Fruit fly (Drosophila melanogaster) whole organism, wandering third instar larva: ENCODE measurements around the gene Tbh.

ENCODE experiments used
- Abd-B ChIP-seq: fragments of >200 bp; optimal IDR thresholded peaks from 2 replicates; lab custom pipeline; 2017; ENCODE audit warnings: missing biosample characterization, missing genetic modification characterization
- CG9705 ChIP-seq: fragments of 200-800 bp; sonication (Bioruptor generic); optimal IDR thresholded peaks from 2 replicates; lab custom pipeline; 2018; ENCODE audit warnings: missing biosample characterization, mild to moderate bottlenecking, missing genetic modification characterization
- CrebA ChIP-seq: fragments of 200-800 bp; sonication (Bioruptor generic); optimal IDR thresholded peaks from 2 replicates; lab custom pipeline; 2016; ENCODE audit warnings: missing biosample characterization, mild to moderate bottlenecking, missing genetic modification characterization, borderline replicate concordance
- Dfd ChIP-seq: fragments of >200 bp; optimal IDR thresholded peaks from 2 replicates; lab custom pipeline; 2017; ENCODE audit warnings: missing biosample characterization, missing genetic modification characterization
- Dif ChIP-seq: fragments of 200-275, 200-300 bp; sonication (Bioruptor generic); optimal IDR thresholded peaks from 2 replicates; lab custom pipeline; 2018; ENCODE audit warnings: missing biosample characterization, missing genetic modification characterization; ENCODE audit not compliant: partially characterized antibody
- GATAd ChIP-seq: sonication (Bioruptor generic); optimal IDR thresholded peaks from 2 replicates; lab custom pipeline; 2016; ENCODE audit warnings: missing biosample characterization, missing genetic modification characterization
- HLH106 ChIP-seq: fragments of 200-800 bp; optimal IDR thresholded peaks from 3 replicates; lab custom pipeline; 2019; ENCODE audit warnings: missing biosample characterization, mild to moderate bottlenecking, missing genetic modification characterization, moderate library complexity
- Hnf4 ChIP-seq: fragments of 200-800 bp; sonication (Bioruptor generic); optimal IDR thresholded peaks from 2 replicates; lab custom pipeline; 2016; ENCODE audit warnings: missing biosample characterization, mild to moderate bottlenecking, missing genetic modification characterization
- Hr78 ChIP-seq: fragments of >200 bp; optimal IDR thresholded peaks from 2 replicates; lab custom pipeline; 2017; ENCODE audit warnings: missing biosample characterization, missing genetic modification characterization
- Hr83 ChIP-seq: fragments of 200-300 bp; sonication (Bioruptor generic); optimal IDR thresholded peaks from 2 replicates; lab custom pipeline; 2016; ENCODE audit warnings: missing biosample characterization, mild to moderate bottlenecking, missing genetic modification characterization, moderate library complexity; ENCODE audit not compliant: poor library complexity, severe bottlenecking
- Jra ChIP-seq: sonication (Bioruptor generic); optimal IDR thresholded peaks from 2 replicates; lab custom pipeline; 2016; ENCODE audit warnings: missing biosample characterization, missing genetic modification characterization
- Mio ChIP-seq: sonication (Bioruptor generic); optimal IDR thresholded peaks from 2 replicates; lab custom pipeline; 2016; ENCODE audit warnings: missing biosample characterization, missing genetic modification characterization
- N ChIP-seq: fragments of >200 bp; optimal IDR thresholded peaks from 2 replicates; lab custom pipeline; 2018; ENCODE audit warnings: missing biosample characterization, missing external identifiers, missing genetic modification characterization
- OdsH ChIP-seq: fragments of 200-800 bp; sonication (Bioruptor generic); optimal IDR thresholded peaks from 2 replicates; lab custom pipeline; 2016; ENCODE audit warnings: missing biosample characterization, mild to moderate bottlenecking, missing genetic modification characterization
- Rel ChIP-seq, 2 experiments: fragments of 200-800 bp; sonication (Bioruptor generic) in 1 of 2; optimal IDR thresholded peaks; 2 replicates in 1 of 2; 3 replicates in 1 of 2; lab custom pipeline; 2016 to 2019; ENCODE audit warnings: mild to moderate bottlenecking in 2 of 2, missing biosample characterization in 2 of 2, missing genetic modification characterization in 2 of 2, moderate library complexity in 1 of 2
- Sp1 ChIP-seq: fragments of 200-800 bp; sonication (Bioruptor generic); optimal IDR thresholded peaks from 3 replicates; lab custom pipeline; 2019; ENCODE audit warnings: missing biosample characterization, mild to moderate bottlenecking, missing genetic modification characterization, moderate library complexity
- Vsx2 ChIP-seq: fragments of 200-300, 225-300 bp; sonication (Bioruptor generic); optimal IDR thresholded peaks from 2 replicates; lab custom pipeline; 2018; ENCODE audit warnings: missing biosample characterization, missing genetic modification characterization; ENCODE audit not compliant: partially characterized antibody
- br ChIP-seq: fragments of 200-800 bp; sonication (Bioruptor generic); optimal IDR thresholded peaks from 2 replicates; lab custom pipeline; 2016; ENCODE audit warnings: missing biosample characterization, missing genetic modification characterization
- brk ChIP-seq: fragments of 200-800 bp; sonication (Bioruptor generic); optimal IDR thresholded peaks from 2 replicates; lab custom pipeline; 2016; ENCODE audit warnings: missing biosample characterization, mild to moderate bottlenecking, missing genetic modification characterization
- dl ChIP-seq, 2 experiments: fragments of 175-275, 200-275 bp in 1 of 2; fragments of 200-275 bp in 1 of 2; sonication (Bioruptor generic); optimal IDR thresholded peaks; lab custom pipeline; 2018; ENCODE audit warnings: mild to moderate bottlenecking in 2 of 2, missing biosample characterization in 2 of 2, missing genetic modification characterization in 2 of 2, moderate library complexity in 2 of 2; ENCODE audit not compliant: partially characterized antibody in 2 of 2, insufficient read depth in 1 of 2
- dmrt93B ChIP-seq: fragments of 200-800 bp; sonication (Bioruptor generic); optimal IDR thresholded peaks from 2 replicates; lab custom pipeline; 2018; ENCODE audit warnings: missing biosample characterization, mild to moderate bottlenecking, missing genetic modification characterization
- ey ChIP-seq: fragments of 200-800 bp; sonication (Bioruptor generic); optimal IDR thresholded peaks from 2 replicates; lab custom pipeline; 2016; ENCODE audit warnings: missing biosample characterization, missing genetic modification characterization
- foxo ChIP-seq, 2 experiments: fragments of 200-800 bp; sonication (Bioruptor generic); optimal IDR thresholded peaks; 2 replicates in 1 of 2; 3 replicates in 1 of 2; lab custom pipeline; 2016 to 2017; ENCODE audit warnings: missing biosample characterization in 2 of 2, missing genetic modification characterization in 2 of 2
- fru ChIP-seq: fragments of 200-800 bp; sonication (Bioruptor generic); optimal IDR thresholded peaks from 3 replicates; lab custom pipeline; 2016; ENCODE audit warnings: missing biosample characterization, mild to moderate bottlenecking, missing genetic modification characterization
- h ChIP-seq: fragments of 200-800 bp; sonication (Bioruptor generic); optimal IDR thresholded peaks from 3 replicates; lab custom pipeline; 2016; ENCODE audit warnings: missing biosample characterization, mild to moderate bottlenecking, missing genetic modification characterization
- jim ChIP-seq: fragments of 175-275, 200-325 bp; sonication (Bioruptor generic); optimal IDR thresholded peaks from 2 replicates; lab custom pipeline; 2016; ENCODE audit warnings: missing biosample characterization, mild to moderate bottlenecking, missing genetic modification characterization
- pan ChIP-seq: fragments of >200 bp; optimal IDR thresholded peaks from 2 replicates; lab custom pipeline; 2017
- psq ChIP-seq: fragments of 200-800 bp; sonication (Bioruptor generic); optimal IDR thresholded peaks from 3 replicates; lab custom pipeline; 2017; ENCODE audit warnings: missing biosample characterization, mild to moderate bottlenecking, missing genetic modification characterization, moderate library complexity
- rgr ChIP-seq: fragments of 200-800 bp; sonication (Bioruptor generic); optimal IDR thresholded peaks from 3 replicates; lab custom pipeline; 2016; ENCODE audit warnings: missing biosample characterization, mild to moderate bottlenecking, missing genetic modification characterization
- sv ChIP-seq: fragments of 200-800 bp; sonication (Bioruptor generic); optimal IDR thresholded peaks from 3 replicates; lab custom pipeline; 2016; ENCODE audit warnings: missing biosample characterization, missing genetic modification characterization
- tai ChIP-seq: sonication (Bioruptor generic); optimal IDR thresholded peaks from 2 replicates; lab custom pipeline; 2016; ENCODE audit warnings: missing biosample characterization, missing genetic modification characterization
- usp ChIP-seq: fragments of >200 bp; optimal IDR thresholded peaks from 2 replicates; lab custom pipeline; 2017; ENCODE audit warnings: missing biosample characterization, missing genetic modification characterization
- woc ChIP-seq: sonication (Bioruptor generic); optimal IDR thresholded peaks from 2 replicates; lab custom pipeline; 2016; ENCODE audit warnings: missing biosample characterization, mild to moderate bottlenecking, missing genetic modification characterization

The Tbh gene

DNA sequence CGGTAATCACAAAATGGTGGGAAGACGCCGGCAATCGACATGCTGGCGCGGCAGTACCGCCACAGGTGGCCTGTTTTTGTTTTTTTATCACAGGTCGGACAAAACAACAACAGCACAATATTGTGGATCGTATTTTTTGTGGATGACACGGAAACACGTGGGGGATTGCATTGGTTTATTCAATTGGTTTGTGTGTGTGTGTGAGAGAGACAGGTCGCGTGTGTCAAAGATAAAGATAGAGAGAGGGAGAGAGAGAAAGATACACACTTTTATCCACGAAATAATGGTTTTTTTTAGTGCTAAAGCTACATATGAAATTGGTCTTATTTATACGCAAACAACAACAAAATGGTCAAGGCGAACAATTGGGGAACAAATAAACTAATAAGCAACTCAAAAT, 36.5 kb upstream of the Tbh start:
- TF ChIP-seq sv (GFP tag; lab: Kevin White, UChicago), result no peak
- no peak for TF ChIP-seq fru (GFP tag; lab: Kevin White, UChicago)
- no peak for TF ChIP-seq h
- TF ChIP-seq dmrt93B (GFP tag; lab: Kevin White, UChicago), result no peak
- no peak for TF ChIP-seq dl (GFP tag; optimal IDR thresholded peaks at IDR 0.05; lab: Kevin White, UChicago; ENCODE audit: insufficient read depth in 1 of 2, partially characterized antibody in 2 of 2)
- TF ChIP-seq Hr83 (GFP tag; lab: Kevin White, UChicago), result no peak
- no peak for TF ChIP-seq Hr78 (GFP tag; lab: Kevin White, UChicago)
- no peak for TF ChIP-seq usp (GFP tag; lab: Kevin White, UChicago)
- no peak for TF ChIP-seq CrebA
- no peak for TF ChIP-seq HLH106 (tag; lab: Kevin White, UChicago)
- no peak for TF ChIP-seq Hnf4 (GFP tag; lab: Kevin White, UChicago)
- no peak for TF ChIP-seq psq (GFP tag; lab: Kevin White, UChicago)
- TF ChIP-seq OdsH (GFP tag; lab: Kevin White, UChicago), result no peak
- TF ChIP-seq GATAd (GFP tag; lab: Kevin White, UChicago), result no peak
- no peak for TF ChIP-seq Jra (GFP tag; lab: Kevin White, UChicago)
- no peak for TF ChIP-seq CG9705 (GFP tag; lab: Kevin White, UChicago)
- TF ChIP-seq Dif (GFP tag; lab: Kevin White, UChicago), result no peak

- TF ChIP-seq Vsx2 (GFP tag; lab: Kevin White, UChicago) (no peak), CG9705 (GFP tag; lab: Kevin White, UChicago) (no peak), CrebA (no peak), tai (GFP tag; lab: Kevin White, UChicago) (no peak), Dfd (GFP tag; lab: Kevin White, UChicago) (no peak), foxo (GFP tag; optimal IDR thresholded peaks at IDR 0.05; lab: Kevin White, UChicago) (no peak), br (GFP tag; lab: Kevin White, UChicago) (no peak), pan (no peak), Rel (GFP tag; optimal IDR thresholded peaks at IDR 0.05; lab: Kevin White, UChicago) (no peak), Rel (tag; optimal IDR thresholded peaks at IDR 0.05; lab: Kevin White, UChicago) (no peak), Abd-B (GFP tag; lab: Kevin White, UChicago) (no peak), Mio (GFP tag; lab: Kevin White, UChicago) (no peak), jim (GFP tag; lab: Kevin White, UChicago) (no peak), brk (no peak), ey (GFP tag; lab: Kevin White, UChicago) (no peak), h (no peak), Dif (GFP tag; lab: Kevin White, UChicago) (no peak), woc (no peak), rgr (GFP tag; lab: Kevin White, UChicago) (no peak)
- TF ChIP-seq, all 38 proteins: peak for 0
Measured at dm6 chrX:7959512-7959911, 36.0 kb upstream of the Tbh start.

DNA sequence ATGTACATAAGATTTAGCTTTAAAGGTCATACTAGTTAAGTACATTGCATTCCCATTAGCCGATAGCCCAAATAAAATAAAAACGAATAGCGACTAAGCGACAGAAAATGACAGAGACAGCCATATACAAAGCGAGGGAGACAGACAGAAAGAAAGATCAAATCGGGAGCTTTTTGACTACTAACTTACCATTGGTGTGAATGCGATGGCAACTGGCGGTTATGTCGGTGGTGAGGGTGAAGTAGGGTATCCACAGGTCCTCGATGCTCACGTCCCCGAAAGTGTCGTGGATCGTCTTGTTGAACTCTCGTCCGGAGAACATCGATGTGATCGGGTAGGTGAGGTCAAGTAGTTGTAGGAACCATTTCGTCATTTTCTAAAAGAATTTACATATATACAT, 34.5 kb upstream of the Tbh start:
- no peak for TF ChIP-seq brk
- TF ChIP-seq Sp1 (GFP tag; lab: Kevin White, UChicago), result no peak
- TF ChIP-seq CrebA, result no peak
- no peak for TF ChIP-seq Hr78 (GFP tag; lab: Kevin White, UChicago)
- no peak for TF ChIP-seq foxo (GFP tag; optimal IDR thresholded peaks at IDR 0.05; lab: Kevin White, UChicago)

dm6 chrX:7963724-7964123, 31.8 kb upstream of the Tbh start, which contains the start of gene sn:
sn (plus strand) TSS chrX:7964024.
- TF ChIP-seq dl (GFP tag; optimal IDR thresholded peaks at IDR 0.05; lab: Kevin White, UChicago; ENCODE audit: insufficient read depth in 1 of 2, partially characterized antibody in 2 of 2) (no peak), N (GFP tag; lab: Kevin White, UChicago) (no peak), Mio (GFP tag; lab: Kevin White, UChicago) (no peak), psq (GFP tag; lab: Kevin White, UChicago) (no peak)
